Worm (Caenorhabditis elegans) whole organism, L1 larva: ENCODE measurements around the gene lurp-4.

Experiments used
- C16A3.4 ChIP-seq: fragments of 150-350 bp; optimal IDR thresholded peaks from 2 replicates; lab custom pipeline; 2014; ENCODE audit warnings: missing biosample characterization, missing genetic modification characterization
- Y116A8C.19 ChIP-seq: sonication (generic microtip); optimal IDR thresholded peaks from 2 replicates; lab custom pipeline; 2016; ENCODE audit warnings: missing compliant biosample characterization, missing genetic modification characterization, borderline replicate concordance
- aly-2 ChIP-seq: fragments of 150-350 bp; optimal IDR thresholded peaks from 2 replicates; lab custom pipeline; 2014; ENCODE audit warnings: missing biosample characterization, missing genetic modification characterization
- blmp-1 ChIP-seq: fragments of 150-350 bp; optimal IDR thresholded peaks from 2 replicates; lab custom pipeline; 2014; ENCODE audit warnings: missing biosample characterization, missing genetic modification characterization
- elt-2 ChIP-seq: sonication (generic microtip); optimal IDR thresholded peaks from 2 replicates; lab custom pipeline; 2016; ENCODE audit warnings: missing genetic modification characterization, mild to moderate bottlenecking, inconsistent platforms, missing compliant biosample characterization, missing genetic modification reagents
- mdl-1 ChIP-seq, 2 experiments: fragments of 150-350 bp; optimal IDR thresholded peaks; 2 replicates each; lab custom pipeline; 2014 to 2017; ENCODE audit warnings: missing biosample characterization in 2 of 2, missing genetic modification characterization in 2 of 2, inconsistent platforms in 1 of 2
- skn-1 ChIP-seq: fragments of 150-350 bp; optimal IDR thresholded peaks from 2 replicates; lab custom pipeline; 2014; ENCODE audit warnings: missing biosample characterization, missing genetic modification characterization
- tbx-2 ChIP-seq: sonication (generic microtip); optimal IDR thresholded peaks from 2 replicates; lab custom pipeline; 2016; ENCODE audit warnings: missing genetic modification characterization, missing compliant biosample characterization
- tlp-1 ChIP-seq: fragments of 150-350 bp; optimal IDR thresholded peaks from 2 replicates; lab custom pipeline; 2014; ENCODE audit warnings: missing biosample characterization, missing genetic modification characterization

ce11 chrV:13114552-13115237 is 22.2 kb downstream of the lurp-4 start:
- TF ChIP-seq blmp-1 (tag; lab: Kevin White, UChicago) = no peak
- no peak for TF ChIP-seq aly-2 (tag; lab: Kevin White, UChicago)
- TF ChIP-seq skn-1 (tag; lab: Kevin White, UChicago) = no peak
- no peak for TF ChIP-seq mdl-1 (tag; optimal IDR thresholded peaks at IDR 0.05; lab: Kevin White, UChicago)
- no peak for TF ChIP-seq tlp-1 (tag; lab: Kevin White, UChicago)
- no peak for TF ChIP-seq elt-2
- no peak for TF ChIP-seq Y116A8C.19 (tag; lab: Kevin White, UChicago)
- TF ChIP-seq tbx-2 (tag; lab: Kevin White, UChicago) = no peak
- no peak for TF ChIP-seq C16A3.4 (tag; lab: Kevin White, UChicago)
